Worm (Caenorhabditis elegans): ENCODE data around the gene let-767.
A peak's percentile ranks its signal among the peaks of the same experiment; 100 is the strongest.

ce11 chrIII:6374947-6375415, 35.2 kb upstream of the let-767 start, which contains the start of the genes rps-13 and nfx-1:
- TF ChIP-seq nfya-1 (tag; optimal IDR thresholded peaks at IDR 0.05; ENCODE audit: insufficient read depth), result peak; percentile 97
- no peak for TF ChIP-seq tbx-2 (tag; optimal IDR thresholded peaks at IDR 0.05)
- no peak for TF ChIP-seq elt-1 (tag; optimal IDR thresholded peaks at IDR 0.05)
- no peak for TF ChIP-seq ceh-82 (tag; optimal IDR thresholded peaks at IDR 0.05)
- TF ChIP-seq egl-27 (tag; optimal IDR thresholded peaks at IDR 0.05), result no peak
- TF ChIP-seq skn-1 (tag; optimal IDR thresholded peaks at IDR 0.05), result peak; percentile 73
- peak; percentile 51 for TF ChIP-seq elt-2 (tag; optimal IDR thresholded peaks at IDR 0.05)

Measured in whole organism, L3 larva.